Fruit fly (Drosophila melanogaster): ENCODE measurements around the gene Ccm3.
A peak's percentile ranks its signal among the peaks of the same experiment; 100 is the strongest.

Gene Ccm3

dm6 chr3R:15347822-15348221 is 23.9 kb upstream of the Ccm3 start, which contains the start of the genes CG42726 and CG42727 (continued):
- TF ChIP-seq al (GFP tag; IDR thresholded peaks at IDR 0.05) (no peak), CG9437 (GFP tag; optimal IDR thresholded peaks at IDR 0.05) (no peak), CG32767 (GFP tag; IDR thresholded peaks at IDR 0.05) (no peak), psq (GFP tag; optimal IDR thresholded peaks at IDR 0.05) (no peak), CG13424 (tag; optimal IDR thresholded peaks at IDR 0.05) (peak; percentile 42), Bteb2 (GFP tag; optimal IDR thresholded peaks at IDR 0.05) (peak; percentile 27), HHEX (GFP tag; optimal IDR thresholded peaks at IDR 0.05) (no peak), CG9797 (GFP tag; optimal IDR thresholded peaks at IDR 0.05) (no peak), az2 (GFP tag; optimal IDR thresholded peaks at IDR 0.05) (peak; percentile 2), HLH54F (GFP tag; optimal IDR thresholded peaks at IDR 0.05) (peak; percentile 13), HLHmδ (GFP tag; optimal IDR thresholded peaks at IDR 0.05) (no peak), gro (GFP tag; optimal IDR thresholded peaks at IDR 0.05) (peak; percentile 1), CG13287 (GFP tag; IDR thresholded peaks at IDR 0.05; ENCODE audit: partially characterized antibody) (no peak; the same call in 1 of the 2 replicates), Adf1 (GFP tag; IDR thresholded peaks at IDR 0.05) (no peak), cad (GFP tag; optimal IDR thresholded peaks at IDR 0.05) (no peak), CG2875 (GFP tag; optimal IDR thresholded peaks at IDR 0.05) (no peak), CG8089 (GFP tag; optimal IDR thresholded peaks at IDR 0.05) (no peak), CG6854 (GFP tag; optimal IDR thresholded peaks at IDR 0.05) (no peak), CG31441 (GFP tag; IDR thresholded peaks at IDR 0.05) (no peak; the same call in 1 of the 2 replicates), abd-A (tag; optimal IDR thresholded peaks at IDR 0.05) (no peak), pzg (GFP tag; optimal IDR thresholded peaks at IDR 0.05) (peak; percentile 33), otp (GFP tag; IDR thresholded peaks at IDR 0.05) (no peak), grau (tag; optimal IDR thresholded peaks at IDR 0.05) (peak; percentile 39), stwl (tag; optimal IDR thresholded peaks at IDR 0.05) (peak; percentile 23), Mad (GFP tag; optimal IDR thresholded peaks at IDR 0.05) (peak; percentile 31), CG8944 (GFP tag; optimal IDR thresholded peaks at IDR 0.05) (no peak), hth (optimal IDR thresholded peaks at IDR 0.05) (no peak), Hsf (GFP tag; optimal IDR thresholded peaks at IDR 0.05) (peak; percentile 55), gcm (GFP tag; optimal IDR thresholded peaks at IDR 0.05) (peak; percentile 7), CG6791 (GFP tag; IDR thresholded peaks at IDR 0.05; ENCODE audit: partially characterized antibody) (no peak), gt (GFP tag; IDR thresholded peaks at IDR 0.05) (no peak), CG2129 (GFP tag; IDR thresholded peaks at IDR 0.05; ENCODE audit: partially characterized antibody) (no peak), fu2 (GFP tag; optimal IDR thresholded peaks at IDR 0.05) (no peak), Aef1 (GFP tag; IDR thresholded peaks at IDR 0.05) (no peak), CG10959 (GFP tag; IDR thresholded peaks at IDR 0.05) (no peak), NfI (GFP tag; optimal IDR thresholded peaks at IDR 0.05) (peak; percentile 36), Optix (GFP tag; IDR thresholded peaks at IDR 0.05) (no peak), ab (GFP tag; optimal IDR thresholded peaks at IDR 0.05) (no peak), Sry-δ (GFP tag; optimal IDR thresholded peaks at IDR 0.05) (no peak), CG18619 (GFP tag; optimal IDR thresholded peaks at IDR 0.05) (peak; percentile 17), nerfin-1 (tag; optimal IDR thresholded peaks at IDR 0.05) (peak; percentile 54), CG8359 (GFP tag; optimal IDR thresholded peaks at IDR 0.05; ENCODE audit: borderline replicate concordance) (no peak), CG17361 (GFP tag; IDR thresholded peaks at IDR 0.05) (0 out of 3 replicates have a peak, but pooled peaks have one; percentile 15), CG12299 (tag; optimal IDR thresholded peaks at IDR 0.05) (no peak), pfk (GFP tag; optimal IDR thresholded peaks at IDR 0.05) (no peak), MESR4 (GFP tag; optimal IDR thresholded peaks at IDR 0.05) (peak; percentile 75), CG1529 (GFP tag; optimal IDR thresholded peaks at IDR 0.05) (no peak), hkb (optimal IDR thresholded peaks at IDR 0.05) (no peak), hkb (GFP tag; IDR thresholded peaks at IDR 0.05) (0 out of 2 replicates have a peak, but pooled peaks have one; percentile 40), Lim3 (GFP tag; IDR thresholded peaks at IDR 0.05) (no peak), Dref (GFP tag; IDR thresholded peaks at IDR 0.05) (peak; percentile 41; the same call in 1 of the 2 replicates), Oaz (GFP tag; IDR thresholded peaks at IDR 0.05) (peak; percentile 11; the same call in 1 of the 2 replicates)
